Fruit fly (Drosophila melanogaster): Measurements from ENCODE around the gene CG32814.

The CG32814 gene

dm6 chrX:1052684-1053389, 26.3 kb upstream of the CG32814 start (continued):
- TF ChIP-seq BtbVII (GFP tag; optimal IDR thresholded peaks at IDR 0.05), result no peak
- peak; percentile 90 for TF ChIP-seq sens (GFP tag)
- TF ChIP-seq Oli (tag; optimal IDR thresholded peaks at IDR 0.05), result peak; percentile 51
- TF ChIP-seq dimm (GFP tag; IDR thresholded peaks at IDR 0.05), result no peak
- peak; percentile 47 for TF ChIP-seq ATbp (GFP tag; optimal IDR thresholded peaks at IDR 0.05)
- peak; percentile 41; the same call in 1 of the 2 replicates for TF ChIP-seq ttk (GFP tag; IDR thresholded peaks at IDR 0.05)
- no peak for TF ChIP-seq CG10565 (GFP tag; optimal IDR thresholded peaks at IDR 0.05)
- TF ChIP-seq Taf1 (GFP tag; IDR thresholded peaks at IDR 0.05), result no peak
- no peak for TF ChIP-seq CG17912 (GFP tag; optimal IDR thresholded peaks at IDR 0.05)
- no peak for TF ChIP-seq zf30C (GFP tag; optimal IDR thresholded peaks at IDR 0.05)
- TF ChIP-seq Dip2 (GFP tag; IDR thresholded peaks at IDR 0.05), result no peak
- TF ChIP-seq Neu2 (GFP tag; optimal IDR thresholded peaks at IDR 0.05; ENCODE audit: borderline replicate concordance), result no peak
- TF ChIP-seq Hr51 (GFP tag; optimal IDR thresholded peaks at IDR 0.05), result peak in 1 of 2 experiments; percentile 43
- TF ChIP-seq CG4424 (GFP tag; optimal IDR thresholded peaks at IDR 0.05), result peak; percentile 56
- TF ChIP-seq CG5245 (GFP tag; optimal IDR thresholded peaks at IDR 0.05), result peak; percentile 21
- peak; percentile 14 for TF ChIP-seq bab2 (GFP tag; optimal IDR thresholded peaks at IDR 0.05)
- no peak for TF ChIP-seq sim (GFP tag; IDR thresholded peaks at IDR 0.05)
- peak; percentile 65 for TF ChIP-seq ara (GFP tag; IDR thresholded peaks at IDR 0.05)
- no peak for TF ChIP-seq Fer1 (GFP tag; optimal IDR thresholded peaks at IDR 0.05)
- no peak for TF ChIP-seq knrl (GFP tag; IDR thresholded peaks at IDR 0.05; ENCODE audit: partially characterized antibody)
- TF ChIP-seq CG2889 (GFP tag; IDR thresholded peaks at IDR 0.05), result no peak
- TF ChIP-seq CG11695 (GFP tag; IDR thresholded peaks at IDR 0.05), result 0 out of 3 replicates have a peak, but pooled peaks have one; percentile 30
- TF ChIP-seq CG7786 (GFP tag; optimal IDR thresholded peaks at IDR 0.05), result peak; percentile 8
- 0 out of 2 replicates have a peak, but pooled peaks have one; percentile 11 for TF ChIP-seq CG14014 (GFP tag; IDR thresholded peaks at IDR 0.05)
- no peak for TF ChIP-seq CG7987 (GFP tag; optimal IDR thresholded peaks at IDR 0.05)
- no peak for TF ChIP-seq CG11398 (GFP tag; optimal IDR thresholded peaks at IDR 0.05)
- no peak for TF ChIP-seq CG14965 (GFP tag; optimal IDR thresholded peaks at IDR 0.05; ENCODE audit: borderline replicate concordance)
- TF ChIP-seq unpg (GFP tag; optimal IDR thresholded peaks at IDR 0.05), result peak; percentile 56
- TF ChIP-seq CG1529 (GFP tag; optimal IDR thresholded peaks at IDR 0.05), result peak; percentile 2
- no peak for TF ChIP-seq Usf (GFP tag; optimal IDR thresholded peaks at IDR 0.05)
- no peak for TF ChIP-seq CG12744 (GFP tag; optimal IDR thresholded peaks at IDR 0.05)
- TF ChIP-seq CG4404 (GFP tag; IDR thresholded peaks at IDR 0.05), result no peak
- peak; percentile 51 for TF ChIP-seq ind (GFP tag; optimal IDR thresholded peaks at IDR 0.05)
- peak; percentile 41 for TF ChIP-seq az2 (GFP tag; optimal IDR thresholded peaks at IDR 0.05)
- TF ChIP-seq nom (GFP tag; optimal IDR thresholded peaks at IDR 0.05), result peak; percentile 28
- peak; percentile 61 for TF ChIP-seq CG7839 (tag; optimal IDR thresholded peaks at IDR 0.05)

DNA sequence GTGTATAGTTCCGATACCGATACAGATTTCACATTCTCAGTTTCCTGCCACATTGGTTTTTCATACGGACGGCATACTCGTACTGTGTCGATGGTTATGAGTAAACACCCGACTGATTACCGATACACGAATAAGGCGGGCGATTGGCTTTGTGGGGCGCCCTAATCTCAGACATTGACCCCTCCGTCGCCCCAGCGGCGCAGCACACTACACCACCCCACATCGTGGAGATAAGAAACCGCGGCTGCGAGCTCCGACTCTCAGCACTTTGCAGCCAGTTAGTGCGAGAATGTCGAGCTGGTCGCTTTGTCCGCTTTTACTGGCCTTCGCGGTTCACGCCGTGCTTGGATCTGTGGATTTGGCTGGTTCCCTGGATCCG, 24.7 kb upstream of the CG32814 start, which contains the start of gene CG14629:
CG14629 (plus strand) TSS at position 275 of the 379 bp plus-strand sequence.
- TF ChIP-seq Adf1 (GFP tag; IDR thresholded peaks at IDR 0.05) (peak; percentile 75), CG10543 (GFP tag; optimal IDR thresholded peaks at IDR 0.05) (peak; percentile 71), dan (GFP tag; IDR thresholded peaks at IDR 0.05) (no peak), CG5180 (GFP tag; optimal IDR thresholded peaks at IDR 0.05) (peak; percentile 1), mirr (GFP tag; optimal IDR thresholded peaks at IDR 0.05) (peak; percentile 53), Deaf1 (tag; optimal IDR thresholded peaks at IDR 0.05) (peak; percentile 78), Pdp1 (GFP tag; optimal IDR thresholded peaks at IDR 0.05) (peak in 1 of 2 experiments; percentile 46), CG4820 (GFP tag; optimal IDR thresholded peaks at IDR 0.05) (no peak), ftz-f1 (GFP tag; optimal IDR thresholded peaks at IDR 0.05) (peak; percentile 42), CG7987 (GFP tag; optimal IDR thresholded peaks at IDR 0.05) (peak; percentile 38), Jarid2 (GFP tag; optimal IDR thresholded peaks at IDR 0.05) (peak; percentile 62), CG6813 (GFP tag; optimal IDR thresholded peaks at IDR 0.05) (peak; percentile 10), sug (tag; optimal IDR thresholded peaks at IDR 0.05) (peak; percentile 94), HLHmδ (GFP tag; optimal IDR thresholded peaks at IDR 0.05) (peak; percentile 17), lab (GFP tag; optimal IDR thresholded peaks at IDR 0.05) (peak; percentile 36), tx (GFP tag; optimal IDR thresholded peaks at IDR 0.05) (no peak)

All from whole organism, embryonic.